Worm (Caenorhabditis elegans): Measurements from ENCODE around the gene T19D7.5.

Gene T19D7.5

DNA sequence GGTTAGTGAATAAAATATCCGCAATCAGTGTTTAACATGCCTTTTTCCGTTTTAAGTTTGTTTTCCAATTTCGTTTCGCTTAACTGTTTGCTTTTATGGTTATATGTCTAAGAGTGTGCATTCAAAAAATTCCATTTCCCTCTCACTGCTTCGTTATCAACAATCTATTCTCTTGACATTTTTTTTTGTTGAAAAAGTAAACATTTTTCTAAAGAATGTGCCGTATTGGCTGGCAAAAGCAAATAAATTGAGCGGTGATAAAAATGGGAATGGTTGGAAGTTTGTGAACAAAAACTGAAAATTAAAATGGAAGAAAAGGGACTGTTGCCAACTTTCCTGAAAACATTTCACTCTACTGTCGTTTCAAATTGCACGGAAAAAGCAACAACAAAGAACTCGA is 14.4 kb downstream of the T19D7.5 start:
- TF ChIP-seq lin-13 (GFP tag; optimal IDR thresholded peaks at IDR 0.05) (no peak), Y55F3AM.14 (GFP tag; optimal IDR thresholded peaks at IDR 0.05) (no peak), nhr-10 (tag; optimal IDR thresholded peaks at IDR 0.05) (no peak), mab-5 (tag; optimal IDR thresholded peaks at IDR 0.05) (no peak), dmd-4 (tag; optimal IDR thresholded peaks at IDR 0.05) (no peak), blmp-1 (tag; optimal IDR thresholded peaks at IDR 0.05; ENCODE audit: insufficient read depth) (no peak), ztf-4 (tag; optimal IDR thresholded peaks at IDR 0.05) (no peak), sma-9 (GFP tag; optimal IDR thresholded peaks at IDR 0.05) (peak; percentile 40), sma-9 (tag; optimal IDR thresholded peaks at IDR 0.05) (no peak), ZK546.5 (tag; optimal IDR thresholded peaks at IDR 0.05) (no peak), ceh-82 (tag; optimal IDR thresholded peaks at IDR 0.05) (no peak), snpc-4 (tag; optimal IDR thresholded peaks at IDR 0.05) (no peak), peb-1 (tag; optimal IDR thresholded peaks at IDR 0.05) (no peak), gmeb-1 (tag; optimal IDR thresholded peaks at IDR 0.05) (peak; percentile 19), nhr-12 (tag; optimal IDR thresholded peaks at IDR 0.05) (no peak), alr-1 (tag; optimal IDR thresholded peaks at IDR 0.05) (no peak), fos-1 (tag; optimal IDR thresholded peaks at IDR 0.05) (peak; percentile 68), zag-1 (tag; optimal IDR thresholded peaks at IDR 0.05) (no peak), skn-1 (tag; optimal IDR thresholded peaks at IDR 0.05) (no peak), mbf-1 (tag; optimal IDR thresholded peaks at IDR 0.05) (no peak), lsy-2 (tag; optimal IDR thresholded peaks at IDR 0.05) (no peak), unc-39 (tag; optimal IDR thresholded peaks at IDR 0.05) (no peak), R02D3.7 (tag; optimal IDR thresholded peaks at IDR 0.05) (no peak), nhr-77 (tag; optimal IDR thresholded peaks at IDR 0.05) (no peak), unc-62 (GFP tag; optimal IDR thresholded peaks at IDR 0.05) (no peak), nhr-25 (tag; optimal IDR thresholded peaks at IDR 0.05) (no peak), mdl-1 (tag; optimal IDR thresholded peaks at IDR 0.05) (no peak), nhr-11 (tag; optimal IDR thresholded peaks at IDR 0.05) (no peak), crh-2 (tag; optimal IDR thresholded peaks at IDR 0.05) (peak; percentile 18), ceh-16 (tag; optimal IDR thresholded peaks at IDR 0.05) (no peak)

DNA sequence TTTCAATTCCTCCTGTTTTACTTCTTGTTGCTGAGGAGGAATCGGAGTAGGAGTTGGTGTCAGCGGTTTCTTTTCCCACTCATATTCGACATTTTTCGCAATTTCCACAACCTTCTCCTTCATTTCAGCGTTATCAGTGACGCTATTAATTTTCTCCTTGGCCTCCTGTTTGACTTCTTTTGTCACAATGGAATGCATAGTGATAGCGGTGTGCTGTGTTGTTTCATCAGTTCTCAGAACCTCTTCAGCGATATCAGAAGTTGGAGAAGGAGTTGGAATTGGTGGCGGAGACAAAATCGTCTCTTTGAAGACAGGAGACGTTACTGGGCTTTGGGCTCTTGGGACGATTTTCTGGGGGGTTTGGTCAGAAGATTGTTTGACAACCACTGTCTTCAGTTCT is 19.5 kb downstream of the T19D7.5 start:
- TF ChIP-seq fos-1 (tag; optimal IDR thresholded peaks at IDR 0.05) = peak; percentile 52
- TF ChIP-seq sma-9 (GFP tag; optimal IDR thresholded peaks at IDR 0.05) = peak; percentile 8
- TF ChIP-seq sma-9 (tag; optimal IDR thresholded peaks at IDR 0.05) = no peak
- TF ChIP-seq crh-2 (tag; optimal IDR thresholded peaks at IDR 0.05) = peak; percentile 20
- TF ChIP-seq ztf-11 (tag; optimal IDR thresholded peaks at IDR 0.05) = no peak

DNA sequence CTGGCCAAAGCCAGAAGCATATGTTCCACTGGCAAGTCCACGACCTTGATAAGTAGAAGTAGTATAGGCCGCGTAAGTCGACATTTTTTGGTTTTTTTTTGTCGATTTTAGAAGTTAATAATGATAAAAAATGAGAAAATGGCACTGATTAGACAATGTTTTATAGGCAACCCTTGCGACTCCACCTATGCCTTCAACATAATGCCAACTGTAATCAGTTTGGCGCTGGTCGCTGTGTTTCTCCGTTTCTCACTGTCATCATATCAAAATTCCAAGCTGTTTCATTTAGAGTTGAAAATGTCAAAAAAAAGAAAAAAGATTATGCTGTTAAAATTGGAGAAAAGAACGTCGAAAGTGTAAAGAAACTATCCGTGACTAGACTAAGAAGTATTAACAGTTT is 20.4 kb downstream of the T19D7.5 start:
- TF ChIP-seq unc-39 (tag; optimal IDR thresholded peaks at IDR 0.05) (no peak), ZK546.5 (tag; optimal IDR thresholded peaks at IDR 0.05) (no peak), lin-39 (tag; optimal IDR thresholded peaks at IDR 0.05) (no peak), fos-1 (tag; optimal IDR thresholded peaks at IDR 0.05) (peak; percentile 75), mab-5 (tag; optimal IDR thresholded peaks at IDR 0.05) (no peak), skn-1 (tag; optimal IDR thresholded peaks at IDR 0.05) (no peak), F13H6.1 (tag; optimal IDR thresholded peaks at IDR 0.05) (peak; percentile 2), gmeb-1 (tag; optimal IDR thresholded peaks at IDR 0.05) (peak; percentile 36), nhr-12 (tag; optimal IDR thresholded peaks at IDR 0.05) (no peak)

DNA sequence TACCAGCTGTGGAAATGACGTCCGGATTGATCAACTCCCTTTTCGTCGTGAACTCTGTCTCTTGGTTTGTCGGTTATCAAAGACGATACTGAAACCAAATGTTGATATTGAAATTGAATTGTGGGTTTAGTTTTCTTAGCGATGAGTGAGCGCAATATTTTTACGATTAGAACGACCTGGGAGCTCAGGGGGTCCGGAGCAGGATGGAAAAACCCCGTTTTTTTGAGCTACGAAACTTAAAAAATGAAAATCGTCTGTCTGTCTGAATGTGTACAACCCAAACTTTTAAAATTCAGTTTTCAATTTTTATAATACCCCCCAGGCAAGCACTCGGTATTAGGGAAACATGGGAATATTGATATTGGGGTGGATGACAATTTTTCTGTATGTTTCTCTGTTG is 23.2 kb downstream of the T19D7.5 start:
- TF ChIP-seq aly-2 (tag; optimal IDR thresholded peaks at IDR 0.05) = no peak
- no peak for TF ChIP-seq unc-62 (GFP tag; optimal IDR thresholded peaks at IDR 0.05)
- TF ChIP-seq dmd-4 (tag; optimal IDR thresholded peaks at IDR 0.05) = no peak
- TF ChIP-seq ceh-82 (tag; optimal IDR thresholded peaks at IDR 0.05) = no peak
- TF ChIP-seq gmeb-1 (tag; optimal IDR thresholded peaks at IDR 0.05) = no peak
- no peak for TF ChIP-seq nhr-129 (tag; optimal IDR thresholded peaks at IDR 0.05)
- TF ChIP-seq sma-9 (GFP tag; optimal IDR thresholded peaks at IDR 0.05) = no peak
- TF ChIP-seq sma-9 (tag; optimal IDR thresholded peaks at IDR 0.05) = no peak
- TF ChIP-seq nhr-11 (tag; optimal IDR thresholded peaks at IDR 0.05) = no peak
- no peak for TF ChIP-seq ztf-11 (tag; optimal IDR thresholded peaks at IDR 0.05)
- TF ChIP-seq nhr-6 (tag; optimal IDR thresholded peaks at IDR 0.05) = no peak
- no peak for TF ChIP-seq blmp-1 (tag; optimal IDR thresholded peaks at IDR 0.05; ENCODE audit: insufficient read depth)
- TF ChIP-seq lin-39 (tag; optimal IDR thresholded peaks at IDR 0.05) = no peak
- no peak for TF ChIP-seq nhr-25 (tag; optimal IDR thresholded peaks at IDR 0.05)
- TF ChIP-seq nhr-23 (tag; optimal IDR thresholded peaks at IDR 0.05) = no peak
- no peak for TF ChIP-seq mdl-1 (tag; optimal IDR thresholded peaks at IDR 0.05)
- no peak for TF ChIP-seq elt-1 (tag; optimal IDR thresholded peaks at IDR 0.05)
- no peak for TF ChIP-seq unc-39 (tag; optimal IDR thresholded peaks at IDR 0.05)
- TF ChIP-seq nhr-77 (tag; optimal IDR thresholded peaks at IDR 0.05) = no peak
- TF ChIP-seq Y55F3AM.14 (GFP tag; optimal IDR thresholded peaks at IDR 0.05) = no peak

Data from whole organism, L2 larva.